Worm (Caenorhabditis elegans) whole organism, late embryonic: ENCODE data around the gene F49E11.2.

ENCODE experiments used
- F13H6.1 ChIP-seq: sonication (generic microtip); optimal IDR thresholded peaks from 2 replicates; lab custom pipeline; 2016; ENCODE audit warnings: missing genetic modification characterization, missing compliant biosample characterization
- K09A11.1 ChIP-seq: sonication (generic microtip); optimal IDR thresholded peaks from 2 replicates; lab custom pipeline; 2017; ENCODE audit warnings: antibody characterized with exemption, mild to moderate bottlenecking, missing genetic modification characterization, missing compliant biosample characterization; ENCODE audit not compliant: insufficient read depth
- Y22D7AL.16 ChIP-seq: sonication (generic microtip); optimal IDR thresholded peaks from 2 replicates; lab custom pipeline; 2016; ENCODE audit warnings: missing genetic modification characterization, missing compliant biosample characterization
- ama-1 ChIP-seq: fragments of 150-350 bp; optimal IDR thresholded peaks from 2 replicates; lab custom pipeline; 2014
- ceh-18 ChIP-seq: sonication (generic microtip); optimal IDR thresholded peaks from 2 replicates; lab custom pipeline; 2016; ENCODE audit warnings: missing genetic modification characterization, missing compliant biosample characterization
- ceh-19 ChIP-seq: fragments of 200-800 bp; sonication (Bioruptor generic); optimal IDR thresholded peaks from 2 replicates; lab custom pipeline; 2018; ENCODE audit warnings: mild to moderate bottlenecking, missing genetic modification characterization, missing compliant biosample characterization
- ceh-2 ChIP-seq: sonication (generic microtip); optimal IDR thresholded peaks from 2 replicates; lab custom pipeline; 2016; ENCODE audit warnings: missing genotype, missing genetic modification characterization, missing compliant biosample characterization
- ceh-22 ChIP-seq: sonication (generic microtip); optimal IDR thresholded peaks from 2 replicates; lab custom pipeline; 2017; ENCODE audit warnings: missing biosample characterization, missing genetic modification characterization
- ceh-30 ChIP-seq: fragments of 150-350 bp; optimal IDR thresholded peaks from 2 replicates; lab custom pipeline; 2014; ENCODE audit warnings: missing biosample characterization, missing genetic modification characterization
- ceh-45 ChIP-seq: fragments of 200-800 bp; sonication (Bioruptor generic); IDR thresholded peaks from 2 replicates; pipeline ENCODE4 v1.3.6; 2022; ENCODE audit warnings: missing genetic modification reagents, missing genetic modification characterization, missing compliant biosample characterization
- ceh-6 ChIP-seq: fragments of 200-800 bp; sonication (Bioruptor generic); optimal IDR thresholded peaks from 2 replicates; lab custom pipeline; 2018; ENCODE audit warnings: mild to moderate bottlenecking, missing genetic modification characterization, missing compliant biosample characterization
- che-1 ChIP-seq: sonication (generic microtip); optimal IDR thresholded peaks from 2 replicates; lab custom pipeline; 2016; ENCODE audit warnings: mild to moderate bottlenecking, missing genetic modification characterization, missing compliant biosample characterization
- dve-1 ChIP-seq: sonication (generic microtip); optimal IDR thresholded peaks from 2 replicates; lab custom pipeline; 2017; ENCODE audit warnings: antibody characterized with exemption, mild to moderate bottlenecking, missing genetic modification characterization, missing compliant biosample characterization
- elt-2 ChIP-seq: sonication (generic microtip); optimal IDR thresholded peaks from 2 replicates; lab custom pipeline; 2016; ENCODE audit warnings: missing genetic modification reagents, missing genetic modification characterization, missing compliant biosample characterization
- elt-4 ChIP-seq: sonication (generic microtip); optimal IDR thresholded peaks from 2 replicates; lab custom pipeline; 2016; ENCODE audit warnings: missing genetic modification characterization, missing compliant biosample characterization
- ets-4 ChIP-seq: sonication (generic microtip); optimal IDR thresholded peaks from 2 replicates; lab custom pipeline; 2016; ENCODE audit warnings: missing genetic modification characterization, missing compliant biosample characterization
- fax-1 ChIP-seq: sonication (generic microtip); optimal IDR thresholded peaks from 2 replicates; lab custom pipeline; 2016; ENCODE audit warnings: missing genotype, missing genetic modification characterization, missing compliant biosample characterization
- fkh-10 ChIP-seq: fragments of 150-350 bp; optimal IDR thresholded peaks from 2 replicates; lab custom pipeline; 2014; ENCODE audit warnings: missing biosample characterization, missing genetic modification reagents, missing genetic modification characterization
- fkh-6 ChIP-seq: sonication (generic microtip); optimal IDR thresholded peaks from 2 replicates; lab custom pipeline; 2016; ENCODE audit warnings: missing genetic modification characterization, missing compliant biosample characterization
- gmeb-2 ChIP-seq: sonication (generic microtip); optimal IDR thresholded peaks from 2 replicates; lab custom pipeline; 2016; ENCODE audit warnings: missing genetic modification characterization, inconsistent platforms, missing compliant biosample characterization
- hlh-15 ChIP-seq: sonication (generic microtip); optimal IDR thresholded peaks from 2 replicates; lab custom pipeline; 2016; ENCODE audit warnings: missing genetic modification characterization, missing compliant biosample characterization
- hlh-6 ChIP-seq: sonication (generic microtip); optimal IDR thresholded peaks from 2 replicates; lab custom pipeline; 2016; ENCODE audit warnings: missing genotype, missing genetic modification characterization, missing compliant biosample characterization
- lim-6 ChIP-seq: sonication (generic microtip); optimal IDR thresholded peaks from 2 replicates; lab custom pipeline; 2016; ENCODE audit warnings: missing genetic modification characterization, missing compliant biosample characterization
- lin-11 ChIP-seq: fragments of 200-800 bp; sonication (Bioruptor generic); optimal IDR thresholded peaks from 2 replicates; lab custom pipeline; 2018; ENCODE audit warnings: mild to moderate bottlenecking, missing genetic modification characterization, missing compliant biosample characterization
- mec-3 ChIP-seq: sonication (generic microtip); optimal IDR thresholded peaks from 2 replicates; lab custom pipeline; 2016; ENCODE audit warnings: borderline replicate concordance, missing genetic modification characterization, missing compliant biosample characterization
- nfya-1 ChIP-seq: sonication (generic microtip); optimal IDR thresholded peaks from 2 replicates; lab custom pipeline; 2017; ENCODE audit warnings: missing genetic modification characterization, mild to moderate bottlenecking, missing compliant biosample characterization, antibody characterized with exemption, moderate library complexity
- npax-4 ChIP-seq: sonication (generic microtip); optimal IDR thresholded peaks from 2 replicates; lab custom pipeline; 2016; ENCODE audit warnings: missing genetic modification characterization, missing compliant biosample characterization
- pag-3 ChIP-seq: sonication (generic microtip); optimal IDR thresholded peaks from 2 replicates; lab custom pipeline; 2016; ENCODE audit warnings: missing compliant biosample characterization, missing genetic modification characterization, borderline replicate concordance
- pat-9 ChIP-seq: fragments of 200-800 bp; sonication (Bioruptor generic); optimal IDR thresholded peaks from 2 replicates; lab custom pipeline; 2018; ENCODE audit warnings: mild to moderate bottlenecking, missing genetic modification characterization, moderate library complexity, missing compliant biosample characterization
- pax-1 ChIP-seq: fragments of 150-350 bp; optimal IDR thresholded peaks from 2 replicates; lab custom pipeline; 2014; ENCODE audit warnings: missing biosample characterization, missing genetic modification characterization
- pha-2 ChIP-seq: sonication (generic microtip); optimal IDR thresholded peaks from 2 replicates; lab custom pipeline; 2017; ENCODE audit warnings: mild to moderate bottlenecking, missing genetic modification characterization, missing compliant biosample characterization
- pha-4 ChIP-seq: fragments of 150-350 bp; optimal IDR thresholded peaks from 2 replicates; lab custom pipeline; 2018; ENCODE audit warnings: missing biosample characterization, missing genetic modification reagents, missing genetic modification characterization
- pqm-1 ChIP-seq: sonication (generic microtip); optimal IDR thresholded peaks from 2 replicates; lab custom pipeline; 2016; ENCODE audit warnings: missing genetic modification characterization, missing compliant biosample characterization
- pros-1 ChIP-seq: fragments of 150-350 bp; optimal IDR thresholded peaks from 2 replicates; lab custom pipeline; 2014; ENCODE audit warnings: missing biosample characterization, missing genetic modification reagents, missing genetic modification characterization
- rnt-1 ChIP-seq: sonication (generic microtip); optimal IDR thresholded peaks from 2 replicates; lab custom pipeline; 2016; ENCODE audit warnings: missing genetic modification characterization, missing compliant biosample characterization
- sdc-2 ChIP-seq: sonication (generic microtip); optimal IDR thresholded peaks from 2 replicates; lab custom pipeline; 2016; ENCODE audit warnings: missing genotype, missing genetic modification characterization, missing compliant biosample characterization
- sox-2 ChIP-seq: fragments of 200-800 bp; sonication (Bioruptor generic); IDR thresholded peaks from 2 replicates; pipeline ENCODE4 v1.3.6; 2022; ENCODE audit warnings: missing genetic modification reagents, missing genetic modification characterization, missing compliant biosample characterization
- tbx-2 ChIP-seq: sonication (generic microtip); optimal IDR thresholded peaks from 2 replicates; lab custom pipeline; 2016; ENCODE audit warnings: missing genetic modification characterization, missing compliant biosample characterization
- tbx-7 ChIP-seq: sonication (generic microtip); optimal IDR thresholded peaks from 2 replicates; lab custom pipeline; 2016; ENCODE audit warnings: missing genotype, missing genetic modification characterization, missing compliant biosample characterization
- ttx-3 ChIP-seq: sonication (generic microtip); optimal IDR thresholded peaks from 2 replicates; lab custom pipeline; 2016; ENCODE audit warnings: missing genetic modification reagents, missing genetic modification characterization, missing compliant biosample characterization
- unc-55 ChIP-seq: sonication (generic microtip); optimal IDR thresholded peaks from 2 replicates; lab custom pipeline; 2017; ENCODE audit warnings: missing biosample characterization, missing genetic modification reagents, missing genetic modification characterization
- unc-86 ChIP-seq: sonication (generic microtip); optimal IDR thresholded peaks from 2 replicates; lab custom pipeline; 2016; ENCODE audit warnings: missing genetic modification characterization, missing compliant biosample characterization

F49E11.2 gene

DNA sequence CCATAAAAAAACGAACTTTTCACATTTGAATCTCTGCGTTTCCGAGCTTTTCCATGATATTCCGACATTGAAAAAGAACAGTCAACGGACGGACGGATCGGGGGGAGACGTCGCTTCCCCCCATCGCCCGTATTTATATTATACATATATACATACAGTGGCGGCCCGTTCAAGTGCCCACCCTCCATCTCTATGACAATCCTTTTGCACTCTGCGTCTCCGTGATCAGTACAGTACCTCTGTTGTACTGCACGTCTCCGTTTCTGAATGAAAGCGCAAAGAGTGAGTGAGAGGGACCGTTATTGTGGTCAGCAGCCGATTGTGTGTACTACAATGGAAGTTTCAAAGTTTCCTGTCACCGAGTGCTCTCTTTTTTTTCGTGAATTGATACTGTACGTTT, 39.7 kb downstream of the F49E11.2 start:
- peak; percentile 30 for TF ChIP-seq ceh-2 (tag; lab: Kevin White, UChicago)
- TF ChIP-seq ceh-22 (tag; lab: Kevin White, UChicago), result peak; percentile 63
- TF ChIP-seq pax-1 (tag; lab: Kevin White, UChicago), result peak; percentile 17
- TF ChIP-seq dve-1 (tag; lab: Kevin White, UChicago), result no peak

ce11 chrIV:12997560-12997959, 41.2 kb downstream of the F49E11.2 start:
- TF ChIP-seq che-1 (tag; lab: Kevin White, UChicago) (no peak), gmeb-2 (tag; lab: Kevin White, UChicago) (no peak), sox-2 (GFP tag; lab: Robert Waterston, UW) (no peak), mec-3 (no peak), hlh-15 (tag; lab: Kevin White, UChicago) (no peak), fkh-10 (no peak), ceh-2 (tag; lab: Kevin White, UChicago) (no peak), tbx-2 (tag; lab: Kevin White, UChicago) (no peak), pat-9 (no peak), nfya-1 (tag; lab: Kevin White, UChicago) (no peak), unc-86 (tag; lab: Kevin White, UChicago) (no peak), ceh-30 (tag; lab: Kevin White, UChicago) (no peak), hlh-6 (tag; lab: Kevin White, UChicago) (no peak), ama-1 (lab: Kevin White, UChicago) (no peak), Y22D7AL.16 (tag; lab: Kevin White, UChicago) (no peak), ceh-18 (tag; lab: Kevin White, UChicago) (no peak), elt-4 (tag; lab: Kevin White, UChicago) (no peak)

DNA sequence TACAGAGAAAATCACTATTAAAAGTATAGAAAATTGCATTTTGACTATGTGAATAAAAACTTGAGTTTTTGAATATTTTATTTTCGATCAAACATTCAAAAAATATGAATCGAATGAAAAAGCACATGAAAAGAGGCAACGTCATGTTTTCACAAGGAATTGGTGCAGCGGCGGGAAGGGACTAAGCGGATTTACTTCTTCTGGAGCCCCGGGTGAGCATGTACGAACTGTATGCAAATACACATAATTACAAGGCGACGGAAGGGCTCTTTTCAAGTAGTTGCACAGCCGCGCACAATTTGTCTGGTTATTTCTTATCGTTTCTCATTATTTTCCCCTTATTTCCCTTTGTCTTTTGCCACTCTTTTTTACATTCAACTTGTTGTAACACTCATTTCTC, 42.9 kb downstream of the F49E11.2 start, which contains the start of gene K10D11.7:
Gene K10D11.7, minus strand, starts transcription at position 101 of the 400 bp plus-strand sequence.
- TF ChIP-seq tbx-2 (tag; lab: Kevin White, UChicago), result no peak
- TF ChIP-seq pros-1 (tag; lab: Kevin White, UChicago), result no peak
- TF ChIP-seq F13H6.1, result no peak
- no peak for TF ChIP-seq elt-2 (tag; lab: Kevin White, UChicago)
- no peak for TF ChIP-seq lim-6 (tag; lab: Kevin White, UChicago)
- TF ChIP-seq hlh-15 (tag; lab: Kevin White, UChicago), result no peak
- TF ChIP-seq lin-11, result no peak
- TF ChIP-seq pqm-1 (tag; lab: Kevin White, UChicago), result no peak
- TF ChIP-seq fax-1 (tag; lab: Kevin White, UChicago), result no peak
- TF ChIP-seq dve-1 (tag; lab: Kevin White, UChicago), result no peak
- no peak for TF ChIP-seq fkh-6 (tag; lab: Kevin White, UChicago)
- no peak for TF ChIP-seq ceh-6 (GFP tag; lab: Kevin White, UChicago)
- no peak for TF ChIP-seq pha-2
- no peak for TF ChIP-seq sox-2 (GFP tag; lab: Robert Waterston, UW)
- TF ChIP-seq sdc-2 (tag; lab: Kevin White, UChicago), result no peak
- no peak for TF ChIP-seq npax-4
- no peak for TF ChIP-seq tbx-7 (tag; lab: Kevin White, UChicago)
- TF ChIP-seq ets-4 (tag; lab: Kevin White, UChicago), result no peak
- no peak for TF ChIP-seq pag-3

DNA sequence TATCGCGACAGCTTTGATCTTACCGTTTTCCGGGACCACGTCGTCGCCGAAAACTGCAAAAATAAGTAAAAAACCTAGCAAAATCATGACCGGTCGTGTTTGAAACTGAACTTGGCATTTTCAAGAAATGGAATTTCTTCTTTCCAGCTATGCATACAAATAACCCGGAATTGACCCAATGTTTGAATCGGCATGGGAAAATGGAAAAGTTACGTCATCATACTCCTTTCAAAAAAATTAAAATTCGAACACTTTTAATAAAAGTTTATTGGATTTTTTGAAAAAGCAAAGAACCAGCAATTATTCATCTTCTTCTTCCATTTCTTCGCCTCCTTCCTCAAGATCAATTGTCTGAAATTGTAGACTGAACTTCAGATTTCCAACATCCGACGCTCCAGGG, 44.4 kb downstream of the F49E11.2 start, which contains the start of gene K10D11.4:
Gene K10D11.4, minus strand, starts transcription at position 101 of the 400 bp plus-strand sequence.
- no peak for TF ChIP-seq gmeb-2 (tag; lab: Kevin White, UChicago)
- TF ChIP-seq sdc-2 (tag; lab: Kevin White, UChicago), result no peak
- TF ChIP-seq elt-4 (tag; lab: Kevin White, UChicago), result no peak
- no peak for TF ChIP-seq fkh-6 (tag; lab: Kevin White, UChicago)
- no peak for TF ChIP-seq rnt-1 (tag; lab: Kevin White, UChicago)
- TF ChIP-seq ceh-2 (tag; lab: Kevin White, UChicago), result no peak
- TF ChIP-seq ceh-45 (GFP tag; lab: Robert Waterston, UW), result no peak
- TF ChIP-seq pha-4 (tag; lab: Kevin White, UChicago), result no peak
- no peak for TF ChIP-seq unc-55 (GFP tag; lab: Kevin White, UChicago)
- TF ChIP-seq ceh-19, result no peak
- TF ChIP-seq K09A11.1 (tag; lab: Kevin White, UChicago), result no peak
- TF ChIP-seq ttx-3 (tag; lab: Kevin White, UChicago), result no peak
- TF ChIP-seq sox-2 (GFP tag; lab: Robert Waterston, UW), result no peak
- TF ChIP-seq fax-1 (tag; lab: Kevin White, UChicago), result no peak
